Worm (Caenorhabditis elegans) whole organism, early embryonic: ENCODE results near the gene F19B6.3.
"Not testable (repeated sequence)": the region's sequence is repeated elsewhere in the genome, so short reads cannot be mapped to it uniquely, and the experiment has no call there.

Experiments
- F13C5.2 ChIP-seq: sonication (generic microtip); optimal IDR thresholded peaks from 2 replicates; lab custom pipeline; 2017; ENCODE audit warnings: mild to moderate bottlenecking, missing genetic modification characterization, inconsistent platforms, missing compliant biosample characterization
- ama-1 ChIP-seq: fragments of 150-350 bp; optimal IDR thresholded peaks from 2 replicates; lab custom pipeline; 2014
- ceh-13 ChIP-seq: fragments of 200-800 bp; sonication (Bioruptor generic); optimal IDR thresholded peaks from 2 replicates; lab custom pipeline; 2018; ENCODE audit warnings: mild to moderate bottlenecking, missing genetic modification characterization, missing compliant biosample characterization
- ets-7 ChIP-seq: sonication (generic microtip); optimal IDR thresholded peaks from 2 replicates; lab custom pipeline; 2016; ENCODE audit warnings: missing genotype, missing genetic modification characterization, missing compliant biosample characterization
- flt-1 ChIP-seq: fragments of 200-800 bp; sonication (Bioruptor generic); IDR thresholded peaks from 2 replicates; pipeline ENCODE4 v1.3.6; 2022; ENCODE audit warnings: missing genetic modification characterization, missing compliant biosample characterization
- hmg-4 ChIP-seq: fragments of 200-800 bp; sonication (Bioruptor generic); optimal IDR thresholded peaks from 2 replicates; lab custom pipeline; 2018; ENCODE audit warnings: mild to moderate bottlenecking, missing genetic modification characterization, missing compliant biosample characterization
- hnd-1 ChIP-seq: sonication (generic microtip); optimal IDR thresholded peaks from 2 replicates; lab custom pipeline; 2016; ENCODE audit warnings: missing genetic modification characterization, missing compliant biosample characterization
- scrt-1 ChIP-seq: fragments of 200-800 bp; sonication (Bioruptor generic); IDR thresholded peaks from 2 replicates; pipeline ENCODE4 v1.3.6; 2022; ENCODE audit warnings: missing genetic modification characterization, missing compliant biosample characterization
- tbx-37 ChIP-seq: fragments of 200-800 bp; sonication (Bioruptor generic); conservative IDR thresholded peaks from 2 replicates; pipeline ENCODE4 v1.3.6; 2022; ENCODE audit warnings: missing genetic modification reagents, missing genetic modification characterization, missing compliant biosample characterization

- not testable (repeated sequence) for TF ChIP-seq ama-1 (lab: Kevin White, UChicago); F13C5.2 (tag; lab: Kevin White, UChicago); hnd-1 (tag; lab: Kevin White, UChicago); flt-1 (GFP tag; lab: Robert Waterston, UW); ets-7 (tag; lab: Kevin White, UChicago); ceh-13 (GFP tag; lab: Kevin White, UChicago); scrt-1; tbx-37 (GFP tag; lab: Robert Waterston, UW); hmg-4 (GFP tag; lab: Kevin White, UChicago)
Measured at ce11 chrIV:12326932-12327331, at the start of gene F19B6.3.
